Fruit fly (Drosophila melanogaster): ENCODE measurements around the gene Rop.

The Rop gene

DNA sequence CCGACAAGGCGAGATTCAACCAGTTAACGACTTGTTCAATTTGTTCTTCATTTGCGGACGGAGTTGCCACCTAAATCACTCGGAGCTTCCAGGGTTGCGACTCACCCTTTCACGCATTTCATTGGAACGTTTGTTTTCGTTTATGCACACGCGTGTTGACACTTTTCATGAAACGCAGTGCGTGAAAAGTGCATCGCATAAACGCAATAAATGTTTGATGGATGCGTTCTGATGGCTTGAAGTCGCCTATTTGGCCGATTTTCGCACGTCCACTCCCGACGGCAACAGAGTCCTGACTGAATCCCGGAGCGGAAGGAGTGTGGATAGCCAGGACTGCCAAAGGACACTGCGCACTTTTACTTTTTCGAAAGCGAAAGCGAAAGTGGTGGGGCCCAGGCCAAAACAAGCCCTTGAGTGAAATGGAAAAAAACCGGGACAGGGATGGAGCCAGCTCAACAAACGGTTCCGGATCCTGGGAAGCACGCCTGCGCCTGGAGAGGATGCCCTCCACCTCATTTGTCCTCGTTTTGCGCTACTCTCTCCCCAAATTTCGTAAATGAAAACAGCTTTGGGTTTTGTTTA, 39.3 kb upstream of the Rop start, which contains the start of gene Teh4 (continued):
- TF ChIP-seq CG18599 (GFP tag; optimal IDR thresholded peaks at IDR 0.05) = peak; percentile 7
- TF ChIP-seq Xrp1 (GFP tag; IDR thresholded peaks at IDR 0.05) = no peak
- TF ChIP-seq Ets65A (GFP tag) = peak; percentile 85
- TF ChIP-seq row (GFP tag; IDR thresholded peaks at IDR 0.05) = peak; percentile 22; the same call in 1 of the 3 replicates
- TF ChIP-seq ato (GFP tag; IDR thresholded peaks at IDR 0.05; ENCODE audit: partially characterized antibody) = no peak
- no peak for TF ChIP-seq Sry-δ (GFP tag; optimal IDR thresholded peaks at IDR 0.05)
- TF ChIP-seq Deaf1 (tag; optimal IDR thresholded peaks at IDR 0.05) = peak; percentile 18
- no peak for TF ChIP-seq dpn (GFP tag; optimal IDR thresholded peaks at IDR 0.05)
- TF ChIP-seq pnt (GFP tag; optimal IDR thresholded peaks at IDR 0.05) = no peak
- peak; percentile 97 for TF ChIP-seq CG15514 (GFP tag; optimal IDR thresholded peaks at IDR 0.05)
- TF ChIP-seq Atf6 (GFP tag; IDR thresholded peaks at IDR 0.05) = no peak
- TF ChIP-seq Trl (optimal IDR thresholded peaks at IDR 0.05) = peak in 1 of 2 experiments; percentile 22
- TF ChIP-seq Trl (GFP tag; optimal IDR thresholded peaks at IDR 0.05) = no peak
- no peak for TF ChIP-seq CG1233 (GFP tag; optimal IDR thresholded peaks at IDR 0.05)
- TF ChIP-seq esg (GFP tag; conservative IDR thresholded peaks at IDR 0.05) = no peak
- TF ChIP-seq nerfin-1 (tag; optimal IDR thresholded peaks at IDR 0.05) = peak; percentile 60
- no peak for TF ChIP-seq bcd (GFP tag; optimal IDR thresholded peaks at IDR 0.05)
- TF ChIP-seq CG11247 (GFP tag; IDR thresholded peaks at IDR 0.05) = 0 out of 2 replicates have a peak, but pooled peaks have one; percentile 5
- 0 out of 2 replicates have a peak, but pooled peaks have one; percentile 12 for TF ChIP-seq amos (GFP tag; IDR thresholded peaks at IDR 0.05; ENCODE audit: partially characterized antibody)
- no peak for TF ChIP-seq dimm (GFP tag; IDR thresholded peaks at IDR 0.05)
- no peak for TF ChIP-seq kni (GFP tag; optimal IDR thresholded peaks at IDR 0.05)
- no peak for TF ChIP-seq Neu2 (GFP tag; optimal IDR thresholded peaks at IDR 0.05; ENCODE audit: borderline replicate concordance)
- TF ChIP-seq HLH4C (GFP tag; IDR thresholded peaks at IDR 0.05; ENCODE audit: partially characterized antibody) = 0 out of 3 replicates have a peak, but pooled peaks have one; percentile 31
- no peak for TF ChIP-seq aop (GFP tag; IDR thresholded peaks at IDR 0.05)
- TF ChIP-seq gt (GFP tag; IDR thresholded peaks at IDR 0.05) = no peak
- no peak for TF ChIP-seq CG18619 (GFP tag; optimal IDR thresholded peaks at IDR 0.05)
- peak; percentile 81 for TF ChIP-seq CG15601 (tag; optimal IDR thresholded peaks at IDR 0.05)
- peak; percentile 57; the same call in 1 of the 2 replicates for TF ChIP-seq CG16779 (GFP tag; IDR thresholded peaks at IDR 0.05)
- TF ChIP-seq CG10543 (GFP tag; optimal IDR thresholded peaks at IDR 0.05) = no peak

DNA sequence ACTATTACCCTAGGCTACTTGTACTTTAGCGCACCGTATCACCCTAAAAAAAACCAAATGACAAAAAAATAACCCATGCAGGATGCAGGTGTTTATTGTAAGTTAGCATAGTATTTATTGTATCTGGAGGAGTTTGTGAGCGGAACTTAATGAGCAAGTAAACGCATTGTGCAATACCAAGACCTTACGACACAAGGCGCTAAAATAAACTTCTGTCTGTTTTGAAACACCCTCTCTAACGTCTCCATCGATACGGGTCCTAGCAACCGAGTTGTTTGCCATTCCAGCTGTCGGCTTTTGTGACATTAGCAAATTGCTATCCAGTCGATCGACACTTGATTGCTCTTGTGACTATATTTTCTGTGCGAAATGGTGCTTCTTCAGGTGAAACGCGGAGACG, 34.8 kb upstream of the Rop start, which contains the start of gene CG18675:
TSS of gene CG18675 (plus strand) at position 301 of the 400 bp plus-strand sequence.
- TF ChIP-seq CG12659 (GFP tag; optimal IDR thresholded peaks at IDR 0.05) = no peak
- TF ChIP-seq hb (GFP tag; IDR thresholded peaks at IDR 0.05; ENCODE audit: partially characterized antibody) = no peak

DNA sequence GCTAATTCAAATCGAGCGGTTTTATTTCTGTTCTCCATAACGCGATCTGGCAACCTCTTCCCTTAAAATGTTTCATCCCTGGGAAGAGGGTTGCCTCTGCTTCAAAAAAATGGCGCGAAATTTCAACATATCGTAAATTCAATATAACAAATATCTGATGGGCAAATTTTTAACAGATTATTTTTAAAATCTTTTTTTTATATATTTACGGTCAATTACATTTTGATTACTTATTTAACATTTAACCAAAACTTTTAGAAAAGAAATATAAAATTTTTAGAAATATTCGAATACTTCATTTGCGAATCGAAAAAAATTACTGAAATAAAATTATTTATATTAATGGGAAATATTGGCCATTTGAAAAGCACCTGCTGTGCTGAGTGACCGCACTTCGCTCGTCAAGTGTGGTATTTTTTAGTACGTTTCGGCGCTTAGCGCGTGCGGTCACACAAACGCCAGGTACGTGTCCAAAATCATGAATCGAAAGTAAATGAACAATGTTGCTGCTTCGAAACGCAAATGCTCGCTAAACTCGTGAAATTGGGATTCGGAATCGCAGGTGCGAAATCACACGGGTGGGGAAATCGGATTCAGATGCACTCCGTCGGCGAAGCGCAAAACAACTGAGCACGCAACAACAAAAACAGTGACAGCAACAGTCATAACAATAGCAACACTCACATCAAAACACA, 31.3 kb upstream of the Rop start, which contains the start of gene Ero1L:
TSS of gene Ero1L (plus strand) at position 448 of the 695 bp plus-strand sequence.
- TF ChIP-seq row (GFP tag; IDR thresholded peaks at IDR 0.05) (peak; percentile 39; the same call in 1 of the 3 replicates), CG14014 (GFP tag; IDR thresholded peaks at IDR 0.05) (0 out of 2 replicates have a peak, but pooled peaks have one; percentile 8), CG11696 (GFP tag; IDR thresholded peaks at IDR 0.05) (peak; percentile 92), crp (GFP tag; optimal IDR thresholded peaks at IDR 0.05) (peak in 1 of 2 experiments; percentile 54), Ets65A (GFP tag) (peak; percentile 30), D19A (tag; optimal IDR thresholded peaks at IDR 0.05) (peak; percentile 42), CG4360 (GFP tag; IDR thresholded peaks at IDR 0.05) (peak; percentile 65), sug (tag; optimal IDR thresholded peaks at IDR 0.05) (no peak), Meics (GFP tag; optimal IDR thresholded peaks at IDR 0.05) (peak; percentile 52), gsb (GFP tag; IDR thresholded peaks at IDR 0.05) (no peak), Fer2 (tag; optimal IDR thresholded peaks at IDR 0.05) (peak; percentile 10), CG6854 (GFP tag; optimal IDR thresholded peaks at IDR 0.05) (no peak), CG6254 (GFP tag; optimal IDR thresholded peaks at IDR 0.05) (peak; percentile 46), amos (GFP tag; IDR thresholded peaks at IDR 0.05; ENCODE audit: partially characterized antibody) (peak; percentile 37; the same call in 1 of the 2 replicates), CG3995 (GFP tag; optimal IDR thresholded peaks at IDR 0.05) (peak; percentile 21), nerfin-1 (tag; optimal IDR thresholded peaks at IDR 0.05) (peak; percentile 21), ttk (GFP tag; IDR thresholded peaks at IDR 0.05) (no peak), ind (GFP tag; optimal IDR thresholded peaks at IDR 0.05) (peak; percentile 2), bbx (GFP tag; IDR thresholded peaks at IDR 0.05; ENCODE audit: partially characterized antibody) (peak; percentile 50)
